Fruit fly (Drosophila melanogaster): ENCODE results near the gene PICK1.

The PICK1 gene

dm6 chr2L:12692343-12693079 is 2.3 kb upstream of the PICK1 start, which contains the start of the genes CCT4 and CG6153 (continued):
- TF ChIP-seq amos (GFP tag; IDR thresholded peaks at IDR 0.05; ENCODE audit: partially characterized antibody) (peak; percentile 54), CG10462 (GFP tag; optimal IDR thresholded peaks at IDR 0.05) (no peak), knrl (GFP tag; IDR thresholded peaks at IDR 0.05; ENCODE audit: partially characterized antibody) (peak; percentile 48), hb (GFP tag; IDR thresholded peaks at IDR 0.05; ENCODE audit: partially characterized antibody) (peak; percentile 46; the same call in 1 of the 3 replicates), bbx (GFP tag; IDR thresholded peaks at IDR 0.05; ENCODE audit: partially characterized antibody) (peak; percentile 36; the same call in 1 of the 2 replicates), YL-1 (GFP tag; optimal IDR thresholded peaks at IDR 0.05) (peak; percentile 87), gfzf (GFP tag; optimal IDR thresholded peaks at IDR 0.05) (peak; percentile 88), CG6791 (GFP tag; IDR thresholded peaks at IDR 0.05; ENCODE audit: partially characterized antibody) (0 out of 3 replicates have a peak, but pooled peaks have one; percentile 47), MESR4 (GFP tag; optimal IDR thresholded peaks at IDR 0.05) (peak; percentile 62), onecut (GFP tag; IDR thresholded peaks at IDR 0.05) (peak; percentile 38), MBD-R2 (GFP tag; IDR thresholded peaks at IDR 0.05) (peak; percentile 92), Sry-δ (GFP tag; optimal IDR thresholded peaks at IDR 0.05) (peak; percentile 44), Bgb (GFP tag; IDR thresholded peaks at IDR 0.05; ENCODE audit: partially characterized antibody) (peak; percentile 37), schlank (tag; optimal IDR thresholded peaks at IDR 0.05) (no peak), kah (GFP tag; optimal IDR thresholded peaks at IDR 0.05) (peak; percentile 58), Tbp (GFP tag; optimal IDR thresholded peaks at IDR 0.05) (peak; percentile 6), Ets97D (GFP tag; optimal IDR thresholded peaks at IDR 0.05) (peak; percentile 71), CG8944 (GFP tag; optimal IDR thresholded peaks at IDR 0.05) (no peak), CG17385 (GFP tag; optimal IDR thresholded peaks at IDR 0.05) (peak; percentile 93), Sin3A (optimal IDR thresholded peaks at IDR 0.05) (peak; percentile 83), CG2116 (GFP tag; optimal IDR thresholded peaks at IDR 0.05) (peak; percentile 57), CG4707 (GFP tag; optimal IDR thresholded peaks at IDR 0.05) (no peak), Med (GFP tag) (peak; percentile 68), Dref (GFP tag; IDR thresholded peaks at IDR 0.05) (peak; percentile 76), scrt (GFP tag; optimal IDR thresholded peaks at IDR 0.05) (peak; percentile 74), dm (GFP tag; optimal IDR thresholded peaks at IDR 0.05) (peak; percentile 87), CG3065 (GFP tag; optimal IDR thresholded peaks at IDR 0.05) (no peak), Dll (GFP tag; IDR thresholded peaks at IDR 0.05; ENCODE audit: partially characterized antibody) (peak; percentile 46; the same call in 1 of the 4 replicates), CHES-1-like (GFP tag; optimal IDR thresholded peaks at IDR 0.05) (peak; percentile 4), CG34422 (GFP tag; IDR thresholded peaks at IDR 0.05) (peak; percentile 33; the same call in 1 of the 3 replicates), CG14710 (tag; optimal IDR thresholded peaks at IDR 0.05) (peak; percentile 38), Opbp (GFP tag; IDR thresholded peaks at IDR 0.05; ENCODE audit: partially characterized antibody) (peak; percentile 65; the same call in 1 of the 3 replicates), CG12659 (GFP tag; optimal IDR thresholded peaks at IDR 0.05) (peak; percentile 40), yki (optimal IDR thresholded peaks at IDR 0.05) (no peak), unc-4 (GFP tag; IDR thresholded peaks at IDR 0.05; ENCODE audit: partially characterized antibody) (peak; percentile 38), sim (GFP tag; IDR thresholded peaks at IDR 0.05) (no peak), Dp (GFP tag; optimal IDR thresholded peaks at IDR 0.05) (peak; percentile 58), CG16863 (GFP tag; optimal IDR thresholded peaks at IDR 0.05) (no peak), CG2712 (tag; optimal IDR thresholded peaks at IDR 0.05) (peak; percentile 15), tll (GFP tag; optimal IDR thresholded peaks at IDR 0.05) (peak in 1 of 2 experiments; percentile 50), Max (GFP tag; optimal IDR thresholded peaks at IDR 0.05) (peak; percentile 24), D19A (tag; optimal IDR thresholded peaks at IDR 0.05) (peak; percentile 57), eve (GFP tag; optimal IDR thresholded peaks at IDR 0.05) (no peak), CG1602 (GFP tag; optimal IDR thresholded peaks at IDR 0.05) (no peak), CG13287 (GFP tag; IDR thresholded peaks at IDR 0.05; ENCODE audit: partially characterized antibody) (peak; percentile 60), CG7987 (GFP tag; optimal IDR thresholded peaks at IDR 0.05) (no peak), CG18011 (GFP tag; optimal IDR thresholded peaks at IDR 0.05) (no peak), kay (GFP tag; optimal IDR thresholded peaks at IDR 0.05) (peak; percentile 46)
